Worm (Caenorhabditis elegans) whole organism, young adult: Measurements from ENCODE around the gene srab-3.

Source experiments
- F22D6.2 ChIP-seq: sonication (generic microtip); optimal IDR thresholded peaks from 2 replicates; lab custom pipeline; 2016; ENCODE audit warnings: mild to moderate bottlenecking, missing genetic modification characterization, missing compliant biosample characterization
- F23B12.7 ChIP-seq: sonication (generic microtip); optimal IDR thresholded peaks from 2 replicates; lab custom pipeline; 2017; ENCODE audit warnings: missing genetic modification characterization, mild to moderate bottlenecking, missing compliant biosample characterization, antibody characterized with exemption, moderate library complexity; ENCODE audit not compliant: insufficient read depth
- F57A8.1 ChIP-seq: fragments of 200-800 bp; sonication (Bioruptor generic); optimal IDR thresholded peaks from 2 replicates; lab custom pipeline; 2018; ENCODE audit warnings: mild to moderate bottlenecking, missing genetic modification characterization, moderate library complexity, missing compliant biosample characterization
- K11D2.4 ChIP-seq: fragments of 200-800 bp; sonication (Bioruptor generic); IDR thresholded peaks from 2 replicates; pipeline ENCODE4 v1.3.6; 2022; ENCODE audit warnings: missing genetic modification reagents, missing genetic modification characterization, missing compliant biosample characterization
- K12H6.12 ChIP-seq: fragments of 200-800 bp; sonication (Bioruptor generic); optimal IDR thresholded peaks from 2 replicates; lab custom pipeline; 2018; ENCODE audit warnings: mild to moderate bottlenecking, missing genetic modification characterization, missing compliant biosample characterization
- Y95B8A.8 ChIP-seq: fragments of 200-800 bp; sonication (Bioruptor generic); IDR thresholded peaks from 2 replicates; pipeline ENCODE4 v1.3.6; 2022; ENCODE audit warnings: missing genetic modification reagents, missing genetic modification characterization, missing compliant biosample characterization
- attf-5 ChIP-seq: fragments of 200-800 bp; sonication (Bioruptor generic); optimal IDR thresholded peaks from 2 replicates; lab custom pipeline; 2018; ENCODE audit warnings: mild to moderate bottlenecking, missing genetic modification characterization, missing compliant biosample characterization
- ccch-3 ChIP-seq: fragments of 200-800 bp; sonication (Bioruptor generic); optimal IDR thresholded peaks from 2 replicates; lab custom pipeline; 2018; ENCODE audit warnings: mild to moderate bottlenecking, missing genetic modification characterization, missing compliant biosample characterization
- cebp-1 ChIP-seq, 2 experiments: fragments of 200-800 bp in 1 of 2; sonication (Bioruptor generic) in 1 of 2; sonication (generic microtip) in 1 of 2; IDR thresholded peaks in 1 of 2; optimal IDR thresholded peaks in 1 of 2; 2 replicates each; pipeline versions ENCODE4 v1.3.6 to Lab custom; 2017 to 2022; ENCODE audit warnings: missing compliant biosample characterization in 2 of 2, missing genetic modification characterization in 2 of 2, mild to moderate bottlenecking in 1 of 2, missing genetic modification reagents in 1 of 2, moderate library complexity in 1 of 2
- cebp-2 ChIP-seq: fragments of 200-800 bp; sonication (Bioruptor generic); IDR thresholded peaks from 2 replicates; pipeline ENCODE4 v1.3.6; 2022; ENCODE audit warnings: missing genetic modification characterization, missing compliant biosample characterization
- ceh-100 ChIP-seq: fragments of 200-800 bp; sonication (Bioruptor generic); IDR thresholded peaks from 2 replicates; pipeline ENCODE4 v1.3.6; 2022; ENCODE audit warnings: missing genetic modification reagents, missing genetic modification characterization, missing compliant biosample characterization
- ceh-58 ChIP-seq: fragments of 200-800 bp; sonication (Bioruptor generic); IDR thresholded peaks from 2 replicates; pipeline ENCODE4 v1.3.6; 2022; ENCODE audit warnings: missing genetic modification characterization, missing compliant biosample characterization
- egrh-3 ChIP-seq: fragments of 200-800 bp; sonication (Bioruptor generic); IDR thresholded peaks from 2 replicates; pipeline ENCODE4 v1.3.6; 2022; ENCODE audit warnings: missing genetic modification reagents, missing genetic modification characterization, missing compliant biosample characterization
- ets-4 ChIP-seq: fragments of 200-800 bp; sonication (Bioruptor generic); optimal IDR thresholded peaks from 2 replicates; lab custom pipeline; 2018; ENCODE audit warnings: mild to moderate bottlenecking, missing genetic modification characterization, missing compliant biosample characterization
- fkh-3 ChIP-seq: sonication (generic microtip); optimal IDR thresholded peaks from 2 replicates; lab custom pipeline; 2016; ENCODE audit warnings: mild to moderate bottlenecking, missing genetic modification characterization, missing compliant biosample characterization
- gei-17 ChIP-seq: fragments of 200-800 bp; sonication (Bioruptor generic); optimal IDR thresholded peaks from 2 replicates; lab custom pipeline; 2018; ENCODE audit warnings: mild to moderate bottlenecking, missing genetic modification characterization, missing compliant biosample characterization
- hmg-1.2 ChIP-seq: fragments of 200-800 bp; sonication (Bioruptor generic); IDR thresholded peaks from 2 replicates; pipeline ENCODE4 v1.3.6; 2022; ENCODE audit warnings: missing genetic modification reagents, missing genetic modification characterization, missing compliant biosample characterization
- hmg-20 ChIP-seq: fragments of 200-800 bp; sonication (Bioruptor generic); IDR thresholded peaks from 2 replicates; pipeline ENCODE4 v1.3.6; 2022; ENCODE audit warnings: missing genetic modification reagents, missing genetic modification characterization, missing compliant biosample characterization
- hsf-1 ChIP-seq: fragments of 200-800 bp; sonication (Bioruptor generic); IDR thresholded peaks from 2 replicates; pipeline ENCODE4 v1.3.6; 2022; ENCODE audit warnings: missing genetic modification reagents, missing genetic modification characterization, missing compliant biosample characterization
- lag-1 ChIP-seq: fragments of 200-800 bp; sonication (Bioruptor generic); IDR thresholded peaks from 2 replicates; pipeline ENCODE4 v1.3.6; 2022; ENCODE audit warnings: missing genetic modification reagents, missing genetic modification characterization, missing compliant biosample characterization
- lin-26 ChIP-seq: fragments of 200-800 bp; sonication (Bioruptor generic); IDR thresholded peaks from 2 replicates; pipeline ENCODE4 v1.3.6; 2022; ENCODE audit warnings: missing genetic modification reagents, missing genetic modification characterization, missing compliant biosample characterization
- lin-35 ChIP-seq, 3 experiments: fragments of 150-350 bp in 2 of 3; sonication (generic microtip) in 1 of 3; optimal IDR thresholded peaks; 2 replicates each; lab custom pipeline; 2014 to 2018; ENCODE audit warnings: missing biosample characterization in 3 of 3, missing genetic modification characterization in 3 of 3, missing genetic modification reagents in 3 of 3
- lin-40 ChIP-seq: sonication (generic microtip); optimal IDR thresholded peaks from 2 replicates; lab custom pipeline; 2016; ENCODE audit warnings: missing genetic modification characterization, mild to moderate bottlenecking, missing compliant biosample characterization, missing genotype, missing genetic modification reagents
- madf-3 ChIP-seq: fragments of 200-800 bp; sonication (Bioruptor generic); IDR thresholded peaks from 2 replicates; pipeline ENCODE4 v1.3.6; 2022; ENCODE audit warnings: missing genetic modification reagents, missing genetic modification characterization, missing compliant biosample characterization
- mes-4 ChIP-seq: sonication (generic microtip); optimal IDR thresholded peaks from 2 replicates; lab custom pipeline; 2016; ENCODE audit warnings: missing genotype, missing genetic modification characterization, missing compliant biosample characterization
- nfya-2 ChIP-seq: fragments of 200-800 bp; sonication (Bioruptor generic); IDR thresholded peaks from 2 replicates; pipeline ENCODE4 v1.3.6; 2022; ENCODE audit warnings: missing genetic modification reagents, missing genetic modification characterization, missing compliant biosample characterization
- nfyb-1 ChIP-seq: fragments of 200-800 bp; sonication (Bioruptor generic); IDR thresholded peaks from 2 replicates; pipeline ENCODE4 v1.3.6; 2022; ENCODE audit warnings: missing genetic modification reagents, missing genetic modification characterization, missing compliant biosample characterization
- nhr-179 ChIP-seq: sonication (generic microtip); optimal IDR thresholded peaks from 2 replicates; lab custom pipeline; 2016; ENCODE audit warnings: mild to moderate bottlenecking, missing genetic modification characterization, missing compliant biosample characterization
- nhr-90 ChIP-seq: sonication (generic microtip); optimal IDR thresholded peaks from 2 replicates; lab custom pipeline; 2016; ENCODE audit warnings: missing genotype, mild to moderate bottlenecking, missing genetic modification characterization, missing compliant biosample characterization
- rec-8 ChIP-seq, 2 experiments: sonication (generic microtip); optimal IDR thresholded peaks; 2 replicates each; lab custom pipeline; 2016; ENCODE audit warnings: mild to moderate bottlenecking in 2 of 2, missing genetic modification characterization in 2 of 2, missing genetic modification reagents in 2 of 2, missing genotype in 2 of 2, missing biosample characterization in 1 of 2, missing compliant biosample characterization in 1 of 2, moderate library complexity in 1 of 2
- somi-1 ChIP-seq: fragments of 200-800 bp; sonication (Bioruptor generic); optimal IDR thresholded peaks from 2 replicates; lab custom pipeline; 2018; ENCODE audit warnings: mild to moderate bottlenecking, missing genetic modification characterization, missing compliant biosample characterization
- tbp1 ChIP-seq: fragments of 200-800 bp; sonication (Bioruptor generic); optimal IDR thresholded peaks from 2 replicates; lab custom pipeline; 2018; ENCODE audit warnings: mild to moderate bottlenecking, missing genetic modification characterization, missing compliant biosample characterization
- xnd-1 ChIP-seq: sonication (generic microtip); optimal IDR thresholded peaks from 2 replicates; lab custom pipeline; 2016; ENCODE audit warnings: missing genotype, missing genetic modification reagents, missing genetic modification characterization, missing compliant biosample characterization
- zim-3 ChIP-seq: sonication (generic microtip); optimal IDR thresholded peaks from 2 replicates; lab custom pipeline; 2017; ENCODE audit warnings: mild to moderate bottlenecking, missing genetic modification characterization, moderate library complexity, missing compliant biosample characterization

The srab-3 gene

ce11 chrV:5144541-5144940 is 36.8 kb upstream of the srab-3 start, which contains the start of gene F14F9.2:
Gene F14F9.2 (plus strand): TSS chrV:5144841.
- TF ChIP-seq F23B12.7 (tag; lab: Kevin White, UChicago): no peak
- no peak for TF ChIP-seq lin-35 (GFP tag; optimal IDR thresholded peaks at IDR 0.05; lab: Kevin White, UChicago)
- no peak for TF ChIP-seq K11D2.4 (GFP tag; lab: Robert Waterston, UW)
- TF ChIP-seq F57A8.1 (GFP tag; lab: Kevin White, UChicago): no peak
- no peak for TF ChIP-seq rec-8 (tag; optimal IDR thresholded peaks at IDR 0.05; lab: Kevin White, UChicago)
- no peak for TF ChIP-seq ceh-58 (GFP tag; lab: Robert Waterston, UW)
- TF ChIP-seq mes-4 (tag; lab: Kevin White, UChicago): no peak
- TF ChIP-seq nfyb-1 (GFP tag; lab: Robert Waterston, UW): no peak
- TF ChIP-seq madf-3 (GFP tag; lab: Robert Waterston, UW): no peak
- TF ChIP-seq ceh-100 (GFP tag; lab: Robert Waterston, UW): no peak

- no peak for TF ChIP-seq zim-3
- no peak for TF ChIP-seq lin-26 (GFP tag; lab: Robert Waterston, UW)
- TF ChIP-seq gei-17: no peak
- TF ChIP-seq nhr-179 (tag; lab: Kevin White, UChicago): no peak
- TF ChIP-seq Y95B8A.8 (GFP tag; lab: Robert Waterston, UW): no peak
- no peak for TF ChIP-seq hsf-1 (GFP tag; lab: Robert Waterston, UW)
- TF ChIP-seq cebp-2 (GFP tag; lab: Robert Waterston, UW): no peak
- no peak for TF ChIP-seq hmg-20 (GFP tag; lab: Robert Waterston, UW)
- no peak for TF ChIP-seq K12H6.12 (tag; lab: Kevin White, UChicago)
Measured at ce11 chrV:5143785-5144184, 36.1 kb upstream of the srab-3 start, which contains the start of gene srh-129. Gene srh-129 (minus strand): TSS chrV:5143885.

DNA sequence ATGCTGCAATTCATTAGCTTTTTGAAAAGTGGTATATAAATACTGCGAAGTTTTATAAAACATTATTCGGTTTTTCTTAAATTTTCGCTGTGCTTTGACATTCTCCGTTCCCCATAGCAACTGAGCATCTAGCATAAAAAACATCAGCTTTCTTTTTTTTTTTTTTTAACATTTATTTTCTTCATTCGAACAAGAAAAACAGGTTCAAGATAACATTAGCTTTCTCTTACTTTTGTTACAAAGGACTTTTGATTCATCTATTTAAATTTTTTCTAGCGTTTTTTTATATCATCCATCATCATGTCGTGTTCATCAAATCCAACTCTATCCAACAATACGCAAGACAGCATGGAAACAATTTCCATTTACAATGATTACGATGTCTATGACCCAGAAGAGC is 30.2 kb upstream of the srab-3 start, which contains the start of gene F14F9.3:
Gene F14F9.3, plus strand, starts transcription at position 301 of the 400 bp plus-strand sequence.
- TF ChIP-seq ccch-3 (GFP tag; lab: Kevin White, UChicago) (no peak), lag-1 (GFP tag; lab: Robert Waterston, UW) (no peak), fkh-3 (no peak)

ce11 chrV:5132441-5132840 is 24.7 kb upstream of the srab-3 start, which contains the start of gene F14F9.4:
Gene F14F9.4 (plus strand): TSS chrV:5132741.
- TF ChIP-seq nhr-90 (no peak), F22D6.2 (tag; lab: Kevin White, UChicago) (no peak), lin-26 (GFP tag; lab: Robert Waterston, UW) (no peak), somi-1 (no peak), nfya-2 (GFP tag; lab: Robert Waterston, UW) (no peak), hsf-1 (GFP tag; lab: Robert Waterston, UW) (no peak), egrh-3 (no peak), ets-4 (no peak), lin-40 (tag; lab: Kevin White, UChicago) (no peak), hmg-1.2 (GFP tag; lab: Robert Waterston, UW) (no peak)
- TF ChIP-seq, all 124 proteins: peak for 0

DNA sequence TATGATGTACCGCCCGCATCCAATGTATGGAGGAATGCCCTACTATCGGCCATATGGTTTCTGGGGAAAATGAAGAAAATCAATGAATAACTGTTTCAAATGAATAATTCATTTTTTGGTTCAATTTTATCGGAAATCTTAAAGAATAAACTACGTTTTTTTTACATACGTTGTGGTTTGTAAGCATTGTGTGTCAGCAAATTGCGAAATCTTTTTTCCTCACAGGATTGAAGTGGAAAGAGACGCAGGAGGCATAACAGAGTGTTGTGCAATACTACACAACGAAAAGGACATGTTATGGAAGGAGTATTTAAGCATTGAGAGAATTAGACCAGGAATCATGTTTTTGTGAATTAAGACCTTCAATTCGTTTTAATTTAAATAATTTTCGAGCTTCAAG is 23.7 kb upstream of the srab-3 start:
- no peak for TF ChIP-seq tbp1
- no peak for TF ChIP-seq gei-17
- peak; percentile 97 for TF ChIP-seq cebp-1 (GFP tag; IDR thresholded peaks at IDR 0.05; lab: Robert Waterston, UW)
- peak; percentile 99 for TF ChIP-seq cebp-1 (tag; optimal IDR thresholded peaks at IDR 0.05; lab: Kevin White, UChicago)
- TF ChIP-seq hmg-1.2 (GFP tag; lab: Robert Waterston, UW): no peak; the same call in 1 of the 2 replicates
- TF ChIP-seq attf-5 (GFP tag; lab: Kevin White, UChicago): peak; percentile 44
- TF ChIP-seq xnd-1 (tag; lab: Kevin White, UChicago): no peak
- TF ChIP-seq, all 124 proteins: peak for 2
